Worm (Caenorhabditis elegans): Measurements from ENCODE around the gene nlp-2.

DNA sequence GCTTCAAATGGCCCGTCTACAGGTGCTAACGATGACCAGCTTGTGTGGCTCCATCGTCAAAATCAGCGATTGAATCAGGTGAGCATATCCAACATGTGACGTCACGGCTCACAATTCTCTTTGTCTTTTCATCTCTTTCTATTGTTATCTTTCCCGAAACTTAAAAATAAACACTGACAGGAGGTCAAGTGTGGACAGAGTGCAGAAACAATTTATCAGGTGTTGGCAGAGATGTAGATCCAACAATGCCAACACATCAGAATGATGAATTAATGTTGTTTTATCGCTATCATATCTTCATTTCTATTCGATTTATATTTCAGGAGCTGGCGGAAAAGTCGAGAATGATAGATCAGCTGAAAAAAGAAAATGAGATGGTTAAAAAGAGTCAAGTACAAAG is 3.4 kb upstream of the nlp-2 start:
- TF ChIP-seq ama-1 (optimal IDR thresholded peaks at IDR 0.05) (no peak), ceh-34 (tag; optimal IDR thresholded peaks at IDR 0.05) (no peak), fax-1 (tag; optimal IDR thresholded peaks at IDR 0.05) (no peak), fkh-10 (GFP tag; optimal IDR thresholded peaks at IDR 0.05) (no peak), eyg-1 (tag; optimal IDR thresholded peaks at IDR 0.05) (no peak), ref-2 (tag; optimal IDR thresholded peaks at IDR 0.05) (no peak), ets-4 (tag; optimal IDR thresholded peaks at IDR 0.05) (no peak), ceh-30 (tag; optimal IDR thresholded peaks at IDR 0.05) (no peak), sox-4 (tag; optimal IDR thresholded peaks at IDR 0.05) (no peak), elt-4 (tag; optimal IDR thresholded peaks at IDR 0.05) (no peak), lin-11 (tag; optimal IDR thresholded peaks at IDR 0.05) (no peak), pha-4 (tag; optimal IDR thresholded peaks at IDR 0.05) (no peak), sox-2 (GFP tag; IDR thresholded peaks at IDR 0.05) (no peak)

All from whole organism, late embryonic.